Fruit fly (Drosophila melanogaster) whole organism, embryonic: ENCODE measurements around the gene CG31287.
A peak's percentile ranks its signal among the peaks of the same experiment; 100 is the strongest.

Experiments used
- ATbp ChIP-seq: fragments of 200-800 bp; sonication (Bioruptor generic); optimal IDR thresholded peaks from 2 replicates; lab custom pipeline; 2017; ENCODE audit warnings: missing biosample characterization, mild to moderate bottlenecking, missing genetic modification characterization, missing genetic modification reagents
- BtbVII ChIP-seq: fragments of 200-800 bp; sonication (Bioruptor generic); optimal IDR thresholded peaks from 3 replicates; lab custom pipeline; 2017; ENCODE audit warnings: missing biosample characterization, mild to moderate bottlenecking, missing genetic modification characterization
- CG10431 ChIP-seq: fragments of 200-800 bp; sonication (Bioruptor generic); optimal IDR thresholded peaks from 3 replicates; lab custom pipeline; 2018; ENCODE audit warnings: missing biosample characterization, mild to moderate bottlenecking, missing genetic modification characterization
- CG11093 ChIP-seq: fragments of 200-800 bp; sonication (Bioruptor generic); IDR thresholded peaks from 3 replicates; pipeline ENCODE4 v1.3.6; 2022; ENCODE audit warnings: missing biosample characterization, missing genetic modification characterization
- CG11398 ChIP-seq: fragments of 200-800 bp; sonication (Bioruptor generic); optimal IDR thresholded peaks from 2 replicates; lab custom pipeline; 2016; ENCODE audit warnings: missing biosample characterization, missing genetic modification characterization
- CG11456 ChIP-seq: fragments of 200-800 bp; sonication (Bioruptor generic); IDR thresholded peaks from 3 replicates; pipeline ENCODE4 v1.3.6; 2022; ENCODE audit warnings: missing biosample characterization, missing genetic modification characterization
- CG12155 ChIP-seq: fragments of 200-800 bp; sonication (Bioruptor generic); optimal IDR thresholded peaks from 3 replicates; lab custom pipeline; 2016; ENCODE audit warnings: missing biosample characterization, missing genetic modification characterization
- CG1233 ChIP-seq: fragments of 200-800 bp; sonication (Bioruptor generic); optimal IDR thresholded peaks from 4 replicates; lab custom pipeline; 2018; ENCODE audit warnings: missing biosample characterization, mild to moderate bottlenecking, missing genetic modification characterization
- CG12769 ChIP-seq: fragments of 200-800 bp; sonication (Bioruptor generic); optimal IDR thresholded peaks from 2 replicates; lab custom pipeline; 2019; ENCODE audit warnings: missing biosample characterization, mild to moderate bottlenecking, missing genetic modification characterization, moderate library complexity
- CG13424 ChIP-seq: fragments of 200-800 bp; sonication (Bioruptor generic); optimal IDR thresholded peaks from 2 replicates; lab custom pipeline; 2019; ENCODE audit warnings: missing biosample characterization, mild to moderate bottlenecking, missing genetic modification characterization, moderate library complexity
- CG13624 ChIP-seq: fragments of 200-800 bp; sonication (Bioruptor generic); optimal IDR thresholded peaks from 2 replicates; lab custom pipeline; 2016; ENCODE audit warnings: missing biosample characterization, missing genetic modification characterization
- CG13775 ChIP-seq: fragments of 200-800 bp; sonication (Bioruptor generic); optimal IDR thresholded peaks from 3 replicates; lab custom pipeline; 2017; ENCODE audit warnings: missing biosample characterization, mild to moderate bottlenecking, missing genetic modification characterization
- CG14050 ChIP-seq: fragments of 200-800 bp; sonication (Bioruptor generic); IDR thresholded peaks from 3 replicates; pipeline ENCODE4 v1.3.6; 2022; ENCODE audit warnings: missing biosample characterization, missing genetic modification characterization
- CG14667 ChIP-seq: fragments of 200-800 bp; sonication (Bioruptor generic); IDR thresholded peaks from 2 replicates; pipeline ENCODE4 v1.3.6; 2022; ENCODE audit warnings: missing biosample characterization, missing genetic modification characterization
- CG17385 ChIP-seq: fragments of 200-800 bp; sonication (Bioruptor generic); optimal IDR thresholded peaks from 3 replicates; lab custom pipeline; 2018; ENCODE audit warnings: missing biosample characterization, mild to moderate bottlenecking, missing genetic modification characterization
- CG17802 ChIP-seq: fragments of 200-800 bp; sonication (Bioruptor generic); optimal IDR thresholded peaks from 2 replicates; lab custom pipeline; 2018; ENCODE audit warnings: missing biosample characterization, mild to moderate bottlenecking, missing genetic modification characterization, moderate library complexity
- CG2129 ChIP-seq: fragments of 200-800 bp; sonication (Bioruptor generic); IDR thresholded peaks from 2 replicates; pipeline ENCODE4 v1.3.6; 2022; ENCODE audit warnings: missing biosample characterization, missing genetic modification characterization; ENCODE audit not compliant: partially characterized antibody
- CG6175 ChIP-seq: fragments of 200-800 bp; sonication (Bioruptor generic); IDR thresholded peaks from 3 replicates; pipeline ENCODE4 v1.3.6; 2022; ENCODE audit warnings: missing biosample characterization, missing genetic modification characterization
- CG7372 ChIP-seq: fragments of 200-800 bp; sonication (Bioruptor generic); IDR thresholded peaks from 2 replicates; pipeline ENCODE4 v1.3.6; 2022; ENCODE audit warnings: missing biosample characterization, missing genetic modification characterization
- CG7987 ChIP-seq: fragments of 200-800 bp; sonication (Bioruptor generic); optimal IDR thresholded peaks from 2 replicates; lab custom pipeline; 2018; ENCODE audit warnings: missing biosample characterization, mild to moderate bottlenecking, missing genetic modification characterization, moderate library complexity
- CG9437 ChIP-seq: fragments of 200-800 bp; sonication (Bioruptor generic); optimal IDR thresholded peaks from 2 replicates; lab custom pipeline; 2018; ENCODE audit warnings: missing biosample characterization, mild to moderate bottlenecking, missing genetic modification characterization
- CG9727 ChIP-seq: fragments of 200-800 bp; sonication (Bioruptor generic); optimal IDR thresholded peaks from 3 replicates; lab custom pipeline; 2017; ENCODE audit warnings: missing biosample characterization, mild to moderate bottlenecking, missing genetic modification characterization
- Chrac-16 ChIP-seq: fragments of 200-800 bp; sonication (Bioruptor generic); optimal IDR thresholded peaks from 3 replicates; lab custom pipeline; 2016; ENCODE audit warnings: missing biosample characterization, missing genetic modification characterization
- D19B ChIP-seq: fragments of 200-800 bp; sonication (Bioruptor generic); optimal IDR thresholded peaks from 2 replicates; lab custom pipeline; 2017; ENCODE audit warnings: missing biosample characterization, mild to moderate bottlenecking, missing genetic modification characterization
- Dbx ChIP-seq: fragments of 200-800 bp; sonication (Bioruptor generic); IDR thresholded peaks from 3 replicates; pipeline ENCODE4 v1.3.6; 2022; ENCODE audit warnings: missing biosample characterization, missing genetic modification characterization
- Dfd ChIP-seq, 2 experiments: fragments of >200 bp; optimal IDR thresholded peaks; 2 replicates each; lab custom pipeline; 2017; ENCODE audit warnings: missing biosample characterization in 2 of 2, missing genetic modification characterization in 2 of 2
- Doc2 ChIP-seq: fragments of 200-800 bp; sonication (Bioruptor generic); IDR thresholded peaks from 2 replicates; pipeline ENCODE4 v1.3.6; 2022; ENCODE audit warnings: missing biosample characterization, missing genetic modification characterization
- E2f2 ChIP-seq: fragments of 200-800 bp; sonication (Bioruptor generic); IDR thresholded peaks from 2 replicates; pipeline ENCODE4 v1.3.6; 2022; ENCODE audit warnings: missing biosample characterization, missing genetic modification characterization
- H15 ChIP-seq: fragments of 200-800 bp; sonication (Bioruptor generic); IDR thresholded peaks from 3 replicates; pipeline ENCODE4 v1.3.6; 2022; ENCODE audit warnings: missing biosample characterization, missing genetic modification characterization
- H2.0 ChIP-seq: fragments of 200-800 bp; sonication (Bioruptor generic); IDR thresholded peaks from 2 replicates; pipeline ENCODE4 v1.3.6; 2022; ENCODE audit warnings: missing biosample characterization, missing genetic modification characterization
- HLH54F ChIP-seq: fragments of 200-800 bp; sonication (Bioruptor generic); optimal IDR thresholded peaks from 3 replicates; lab custom pipeline; 2016; ENCODE audit warnings: missing biosample characterization, missing genetic modification characterization
- Lpt ChIP-seq: fragments of >200 bp; optimal IDR thresholded peaks from 2 replicates; lab custom pipeline; 2018; ENCODE audit warnings: missing biosample characterization, missing genetic modification characterization
- Max ChIP-seq: fragments of 200-800 bp; sonication (Bioruptor generic); optimal IDR thresholded peaks from 2 replicates; lab custom pipeline; 2016; ENCODE audit warnings: missing biosample characterization, mild to moderate bottlenecking, missing genetic modification characterization
- Tbp ChIP-seq: fragments of >200 bp; optimal IDR thresholded peaks from 2 replicates; lab custom pipeline; 2018; ENCODE audit warnings: missing biosample characterization, missing genetic modification characterization
- ac ChIP-seq: fragments of 200-800 bp; sonication (Bioruptor generic); optimal IDR thresholded peaks from 3 replicates; lab custom pipeline; 2017; ENCODE audit warnings: missing biosample characterization, mild to moderate bottlenecking, missing genetic modification characterization
- bbx ChIP-seq: fragments of 200-800 bp; sonication (Bioruptor generic); IDR thresholded peaks from 2 replicates; pipeline ENCODE4 v1.3.6; 2022; ENCODE audit warnings: missing biosample characterization, missing genetic modification characterization; ENCODE audit not compliant: partially characterized antibody
- cad ChIP-seq: fragments of >200 bp; optimal IDR thresholded peaks from 2 replicates; lab custom pipeline; 2017; ENCODE audit warnings: missing biosample characterization, missing genetic modification characterization
- cato ChIP-seq: fragments of 200-800 bp; sonication (Bioruptor generic); optimal IDR thresholded peaks from 2 replicates; lab custom pipeline; 2016; ENCODE audit warnings: missing biosample characterization, missing genetic modification characterization, borderline replicate concordance
- dati ChIP-seq: fragments of 200-800 bp; sonication (Bioruptor generic); IDR thresholded peaks from 2 replicates; pipeline ENCODE4 v1.3.6; 2022; ENCODE audit warnings: missing biosample characterization, missing genetic modification characterization
- disco-r ChIP-seq: fragments of 200-800 bp; sonication (Bioruptor generic); optimal IDR thresholded peaks from 2 replicates; lab custom pipeline; 2016; ENCODE audit warnings: missing biosample characterization, missing genetic modification characterization
- en ChIP-seq: fragments of 200-800 bp; sonication (Bioruptor generic); optimal IDR thresholded peaks from 2 replicates; lab custom pipeline; 2016; ENCODE audit warnings: missing biosample characterization, missing genetic modification characterization
- gfzf ChIP-seq: fragments of 200-800 bp; sonication (Bioruptor generic); optimal IDR thresholded peaks from 2 replicates; lab custom pipeline; 2016; ENCODE audit warnings: missing biosample characterization, mild to moderate bottlenecking, missing genetic modification characterization, moderate library complexity
- gt ChIP-seq: fragments of 200-800 bp; sonication (Bioruptor generic); IDR thresholded peaks from 2 replicates; pipeline ENCODE4 v1.3.6; 2022; ENCODE audit warnings: missing biosample characterization, missing genetic modification characterization
- inv ChIP-seq: fragments of 200-800 bp; sonication (Bioruptor generic); IDR thresholded peaks from 2 replicates; pipeline ENCODE4 v1.3.6; 2022; ENCODE audit warnings: missing biosample characterization, missing genetic modification characterization; ENCODE audit not compliant: partially characterized antibody
- mam ChIP-seq: fragments of 200-800 bp; sonication (Bioruptor generic); optimal IDR thresholded peaks from 3 replicates; lab custom pipeline; 2016; ENCODE audit warnings: missing biosample characterization, missing genetic modification characterization
- nmo ChIP-seq: fragments of 200-800 bp; sonication (Bioruptor generic); optimal IDR thresholded peaks from 2 replicates; lab custom pipeline; 2018; ENCODE audit warnings: missing biosample characterization, mild to moderate bottlenecking, missing genetic modification characterization, moderate library complexity
- pfk ChIP-seq: fragments of 200-800 bp; sonication (Bioruptor generic); optimal IDR thresholded peaks from 2 replicates; lab custom pipeline; 2018; ENCODE audit warnings: missing biosample characterization, mild to moderate bottlenecking, missing genetic modification characterization, moderate library complexity
- pzg ChIP-seq: fragments of 200-800 bp; sonication (Bioruptor generic); optimal IDR thresholded peaks from 3 replicates; lab custom pipeline; 2018; ENCODE audit warnings: missing biosample characterization, mild to moderate bottlenecking, missing genetic modification characterization, moderate library complexity
- ranshi ChIP-seq: fragments of 200-800 bp; sonication (Bioruptor generic); IDR thresholded peaks from 2 replicates; pipeline ENCODE4 v1.3.6; 2022; ENCODE audit warnings: missing biosample characterization, missing genetic modification characterization
- rib ChIP-seq: fragments of 200-800 bp; sonication (Bioruptor generic); IDR thresholded peaks from 2 replicates; pipeline ENCODE4 v1.3.6; 2022; ENCODE audit warnings: missing biosample characterization, missing genetic modification characterization
- so ChIP-seq: fragments of 200-800 bp; sonication (Bioruptor generic); IDR thresholded peaks from 3 replicates; pipeline ENCODE4 v1.3.6; 2022; ENCODE audit warnings: missing biosample characterization, missing genetic modification characterization

CG31287 gene

dm6 chr3R:16222300-16222903, 19.2 kb downstream of the CG31287 start (continued):
- TF ChIP-seq CG13775 (GFP tag; lab: Kevin White, UChicago) (peak; percentile 90), gfzf (GFP tag; lab: Kevin White, UChicago) (peak; percentile 49), en (GFP tag; lab: Kevin White, UChicago) (peak; percentile 99), CG12155 (GFP tag; lab: Kevin White, UChicago) (peak; percentile 98), Lpt (GFP tag; lab: Kevin White, UChicago) (no peak), pfk (peak; percentile 71), cad (GFP tag; lab: Kevin White, UChicago) (no peak), HLH54F (GFP tag; lab: Kevin White, UChicago) (peak; percentile 99), inv (no peak), rib (GFP tag; lab: Robert Waterston, UW) (peak; percentile 98), CG7987 (GFP tag; lab: Kevin White, UChicago) (peak; percentile 99), cato (GFP tag; lab: Kevin White, UChicago) (peak; percentile 98), BtbVII (GFP tag; lab: Kevin White, UChicago) (peak; percentile 98), CG7372 (peak; percentile 99), CG11456 (GFP tag; lab: Robert Waterston, UW) (peak; percentile 100), D19B (GFP tag; lab: Kevin White, UChicago) (peak; percentile 93), Tbp (GFP tag; lab: Kevin White, UChicago) (no peak), CG17385 (GFP tag; lab: Kevin White, UChicago) (peak; percentile 98), Dbx (GFP tag; lab: Robert Waterston, UW) (peak; percentile 99), CG12769 (tag; lab: Kevin White, UChicago) (peak; percentile 100), H15 (peak; percentile 100), CG11398 (GFP tag; lab: Kevin White, UChicago) (peak; percentile 99), CG17802 (tag; lab: Kevin White, UChicago) (peak; percentile 95), ranshi (GFP tag; lab: Robert Waterston, UW) (peak; percentile 100), dati (GFP tag; lab: Robert Waterston, UW) (peak; percentile 99), CG14667 (GFP tag; lab: Robert Waterston, UW) (peak; percentile 100), CG11093 (GFP tag; lab: Robert Waterston, UW) (peak; percentile 100), CG13624 (GFP tag; lab: Kevin White, UChicago) (peak; percentile 99), nmo (GFP tag; lab: Kevin White, UChicago) (peak; percentile 98), CG13424 (peak; percentile 98), CG10431 (peak; percentile 95), pzg (peak; percentile 48), Dfd (GFP tag; optimal IDR thresholded peaks at IDR 0.05; lab: Kevin White, UChicago) (peak in 1 of 2 experiments; percentile 11), CG14050 (peak; percentile 99), H2.0 (GFP tag; lab: Robert Waterston, UW) (peak; percentile 100), E2f2 (GFP tag; lab: Robert Waterston, UW) (peak; percentile 92), disco-r (GFP tag; lab: Kevin White, UChicago) (peak; percentile 99), bbx (GFP tag; lab: Robert Waterston, UW) (peak; percentile 62; the same call in 1 of the 2 replicates), CG2129 (GFP tag; lab: Robert Waterston, UW) (no peak), CG1233 (GFP tag; lab: Kevin White, UChicago) (peak; percentile 99), mam (GFP tag; lab: Kevin White, UChicago) (peak; percentile 99), Doc2 (peak; percentile 98), Chrac-16 (GFP tag; lab: Kevin White, UChicago) (peak; percentile 99), CG6175 (GFP tag; lab: Robert Waterston, UW) (peak; percentile 98), ac (GFP tag; lab: Kevin White, UChicago) (peak; percentile 92), so (peak; percentile 100), Max (GFP tag; lab: Kevin White, UChicago) (peak; percentile 99), CG9727 (GFP tag; lab: Kevin White, UChicago) (peak; percentile 93), gt (GFP tag; lab: Robert Waterston, UW) (peak; percentile 99), ATbp (GFP tag; lab: Kevin White, UChicago) (peak; percentile 100), CG9437 (peak; percentile 78)
